Worm (Caenorhabditis elegans) whole organism, late embryonic: ENCODE measurements around the gene let-805.

ENCODE experiments used
- K02D7.2 ChIP-seq: sonication (generic microtip); optimal IDR thresholded peaks from 2 replicates; lab custom pipeline; 2017; ENCODE audit warnings: mild to moderate bottlenecking, missing genetic modification characterization, missing compliant biosample characterization
- ama-1 ChIP-seq: fragments of 150-350 bp; optimal IDR thresholded peaks from 2 replicates; lab custom pipeline; 2014
- ceh-31 ChIP-seq: sonication (generic microtip); optimal IDR thresholded peaks from 2 replicates; lab custom pipeline; 2016; ENCODE audit warnings: missing genetic modification characterization, missing compliant biosample characterization
- ceh-45 ChIP-seq: fragments of 200-800 bp; sonication (Bioruptor generic); IDR thresholded peaks from 2 replicates; pipeline ENCODE4 v1.3.6; 2022; ENCODE audit warnings: missing genetic modification reagents, missing genetic modification characterization, missing compliant biosample characterization
- che-1 ChIP-seq: sonication (generic microtip); optimal IDR thresholded peaks from 2 replicates; lab custom pipeline; 2016; ENCODE audit warnings: mild to moderate bottlenecking, missing genetic modification characterization, missing compliant biosample characterization
- elt-2 ChIP-seq: sonication (generic microtip); optimal IDR thresholded peaks from 2 replicates; lab custom pipeline; 2016; ENCODE audit warnings: missing genetic modification reagents, missing genetic modification characterization, missing compliant biosample characterization
- hlh-15 ChIP-seq: sonication (generic microtip); optimal IDR thresholded peaks from 2 replicates; lab custom pipeline; 2016; ENCODE audit warnings: missing genetic modification characterization, missing compliant biosample characterization
- nfya-1 ChIP-seq: sonication (generic microtip); optimal IDR thresholded peaks from 2 replicates; lab custom pipeline; 2017; ENCODE audit warnings: missing genetic modification characterization, mild to moderate bottlenecking, missing compliant biosample characterization, antibody characterized with exemption, moderate library complexity
- ref-2 ChIP-seq: sonication (generic microtip); optimal IDR thresholded peaks from 2 replicates; lab custom pipeline; 2016; ENCODE audit warnings: missing genetic modification characterization, missing compliant biosample characterization
- ttx-3 ChIP-seq: sonication (generic microtip); optimal IDR thresholded peaks from 2 replicates; lab custom pipeline; 2016; ENCODE audit warnings: missing genetic modification reagents, missing genetic modification characterization, missing compliant biosample characterization

DNA sequence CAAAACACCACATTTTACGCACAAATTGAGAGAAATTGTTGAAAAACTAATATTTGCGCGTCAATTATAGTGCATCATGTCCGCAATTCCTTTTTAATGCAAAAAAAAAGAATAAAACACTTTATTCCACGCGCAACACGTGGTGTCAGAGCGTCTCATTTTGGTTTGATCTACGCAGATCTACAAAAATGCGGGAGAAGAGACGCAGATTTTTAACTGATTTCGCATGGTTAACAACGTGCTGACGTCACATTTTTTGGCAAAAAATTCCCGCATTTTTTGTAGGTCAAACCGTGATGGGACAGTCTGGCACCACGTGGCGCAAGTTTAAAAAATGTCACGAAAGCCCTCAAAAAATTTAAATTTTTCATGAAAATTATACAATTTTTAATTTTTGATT lies 52.3 kb downstream of the let-805 start:
- TF ChIP-seq ceh-45 (GFP tag; lab: Robert Waterston, UW) (no peak), nfya-1 (tag; lab: Kevin White, UChicago) (no peak), ttx-3 (no peak), hlh-15 (no peak), ref-2 (no peak), ama-1 (no peak), che-1 (tag; lab: Kevin White, UChicago) (no peak), K02D7.2 (tag; lab: Kevin White, UChicago) (no peak), ceh-31 (no peak), elt-2 (no peak)
